Worm (Caenorhabditis elegans): ENCODE results near the gene nhr-67.

Gene nhr-67

ce11 chrIV:11125200-11125599 lies 44.3 kb upstream of the nhr-67 start:
- TF ChIP-seq mdl-1 (tag; optimal IDR thresholded peaks at IDR 0.05) (peak in 1 of 2 experiments; percentile 5), mep-1 (tag; optimal IDR thresholded peaks at IDR 0.05) (no peak), mef-2 (tag; optimal IDR thresholded peaks at IDR 0.05) (no peak), ceh-82 (tag; optimal IDR thresholded peaks at IDR 0.05) (peak in 1 of 3 experiments; percentile 43), grh-1 (GFP tag; IDR thresholded peaks at IDR 0.05) (peak; percentile 30; the same call in 1 of the 2 replicates), hlh-17 (GFP tag; optimal IDR thresholded peaks at IDR 0.05; ENCODE audit: borderline replicate concordance) (no peak), fkh-4 (tag; optimal IDR thresholded peaks at IDR 0.05; ENCODE audit: borderline replicate concordance) (no peak), nhr-47 (tag; optimal IDR thresholded peaks at IDR 0.05) (peak; percentile 38), sptf-1 (tag; optimal IDR thresholded peaks at IDR 0.05) (no peak), efl-1 (optimal IDR thresholded peaks at IDR 0.05) (peak; percentile 55 to 69), efl-1 (GFP tag; optimal IDR thresholded peaks at IDR 0.05 in 1 of 2) (peak in 1 of 2 experiments; percentile 92), fos-1 (tag; optimal IDR thresholded peaks at IDR 0.05) (no peak), C16A3.4 (tag; optimal IDR thresholded peaks at IDR 0.05) (no peak), xbp-1 (tag; optimal IDR thresholded peaks at IDR 0.05) (peak; percentile 96), F16B12.6 (tag; optimal IDR thresholded peaks at IDR 0.05) (peak; percentile 10), nhr-19 (GFP tag; conservative IDR thresholded peaks at IDR 0.05) (peak; percentile 58; the same call in 1 of the 2 replicates), tlp-1 (tag; optimal IDR thresholded peaks at IDR 0.05) (no peak), aly-2 (tag; optimal IDR thresholded peaks at IDR 0.05) (no peak), egl-27 (tag; optimal IDR thresholded peaks at IDR 0.05) (no peak), unc-62 (GFP tag; optimal IDR thresholded peaks at IDR 0.05) (no peak), dpl-1 (GFP tag; optimal IDR thresholded peaks at IDR 0.05) (peak in 2 of 3 experiments; percentile 8 to 39), egl-13 (tag; optimal IDR thresholded peaks at IDR 0.05) (no peak), unc-86 (tag; optimal IDR thresholded peaks at IDR 0.05) (peak; percentile 38), lin-35 (GFP tag; optimal IDR thresholded peaks at IDR 0.05) (peak in 1 of 2 experiments; percentile 26), isw-1 (GFP tag; IDR thresholded peaks at IDR 0.05) (no peak), lin-15B (tag; optimal IDR thresholded peaks at IDR 0.05) (peak; percentile 33), nhr-71 (tag; optimal IDR thresholded peaks at IDR 0.05) (peak; percentile 61), snu-23 (GFP tag; optimal IDR thresholded peaks at IDR 0.05) (peak; percentile 62), nhr-76 (tag; optimal IDR thresholded peaks at IDR 0.05) (no peak), vab-15 (tag; optimal IDR thresholded peaks at IDR 0.05) (no peak), swsn-7 (tag; optimal IDR thresholded peaks at IDR 0.05) (peak; percentile 60), ets-5 (GFP tag; IDR thresholded peaks at IDR 0.05) (no peak), fkh-8 (tag; optimal IDR thresholded peaks at IDR 0.05) (peak; percentile 14), ceh-8 (GFP tag; optimal IDR thresholded peaks at IDR 0.05) (peak; percentile 14), tbx-2 (tag; optimal IDR thresholded peaks at IDR 0.05) (peak; percentile 15), irx-1 (tag; optimal IDR thresholded peaks at IDR 0.05) (no peak), lin-39 (tag; optimal IDR thresholded peaks at IDR 0.05) (no peak), unc-130 (tag; optimal IDR thresholded peaks at IDR 0.05) (no peak), rnt-1 (tag; optimal IDR thresholded peaks at IDR 0.05) (peak; percentile 64), nhr-85 (tag) (no peak), elt-2 (tag; optimal IDR thresholded peaks at IDR 0.05) (peak; percentile 4), pax-3 (tag; optimal IDR thresholded peaks at IDR 0.05) (no peak), lin-14 (GFP tag; optimal IDR thresholded peaks at IDR 0.05) (peak; percentile 52), ceh-90 (tag; optimal IDR thresholded peaks at IDR 0.05) (no peak), ztf-11 (tag; optimal IDR thresholded peaks at IDR 0.05) (peak in 1 of 2 experiments; percentile 12), nhr-11 (tag; optimal IDR thresholded peaks at IDR 0.05) (no peak), pag-3 (tag; optimal IDR thresholded peaks at IDR 0.05; ENCODE audit: borderline replicate concordance, insufficient read depth) (no peak), unc-30 (tag; optimal IDR thresholded peaks at IDR 0.05) (no peak), mab-9 (GFP tag; IDR thresholded peaks at IDR 0.05) (no peak), blmp-1 (tag; optimal IDR thresholded peaks at IDR 0.05) (no peak), fkh-10 (GFP tag; optimal IDR thresholded peaks at IDR 0.05) (no peak), lsy-2 (tag; optimal IDR thresholded peaks at IDR 0.05) (peak; percentile 65 to 76), jun-1 (tag; optimal IDR thresholded peaks at IDR 0.05) (peak; percentile 3)
